Fruit fly (Drosophila melanogaster) whole organism, pupa: ENCODE measurements around the gene CG9372.
A peak's percentile ranks its signal among the peaks of the same experiment; 100 is the strongest.

Experiments
- CG10348 ChIP-seq: fragments of 200-800 bp; sonication (Bioruptor generic); IDR thresholded peaks from 2 replicates; pipeline ENCODE4 v1.3.6; 2022; ENCODE audit warnings: missing biosample characterization, missing genetic modification characterization
- CG12605 ChIP-seq: fragments of 200-800 bp; sonication (Bioruptor generic); IDR thresholded peaks from 2 replicates; pipeline ENCODE4 v1.3.6; 2022; ENCODE audit warnings: missing biosample characterization, missing genetic modification characterization
- CG13204 ChIP-seq: fragments of 200-800 bp; sonication (Bioruptor generic); optimal IDR thresholded peaks from 2 replicates; lab custom pipeline; 2018; ENCODE audit warnings: missing biosample characterization, mild to moderate bottlenecking, missing genetic modification characterization, moderate library complexity
- CG14655 ChIP-seq: fragments of 200-800 bp; sonication (Bioruptor generic); optimal IDR thresholded peaks from 3 replicates; lab custom pipeline; 2017; ENCODE audit warnings: mild to moderate bottlenecking, missing biosample characterization, missing genetic modification reagents, missing genetic modification characterization
- CG15710 ChIP-seq: fragments of 200-800 bp; sonication (Bioruptor generic); optimal IDR thresholded peaks from 2 replicates; lab custom pipeline; 2018; ENCODE audit warnings: missing biosample characterization, mild to moderate bottlenecking, missing genetic modification characterization, moderate library complexity
- CG17806 ChIP-seq: fragments of 200-800 bp; sonication (Bioruptor generic); optimal IDR thresholded peaks from 2 replicates; lab custom pipeline; 2018; ENCODE audit warnings: missing biosample characterization, mild to moderate bottlenecking, missing genetic modification characterization, moderate library complexity
- CG32121 ChIP-seq: fragments of 200-800 bp; sonication (Bioruptor generic); IDR thresholded peaks from 2 replicates; pipeline ENCODE4 v1.3.6; 2022; ENCODE audit warnings: missing biosample characterization, missing genetic modification characterization
- CG34367 ChIP-seq: fragments of 200-800 bp; sonication (Bioruptor generic); optimal IDR thresholded peaks from 2 replicates; lab custom pipeline; 2018; ENCODE audit warnings: missing biosample characterization, mild to moderate bottlenecking, missing genetic modification characterization
- CG4496 ChIP-seq: fragments of 200-800 bp; sonication (Bioruptor generic); IDR thresholded peaks from 3 replicates; pipeline ENCODE4 v1.3.6; 2022; ENCODE audit warnings: missing biosample characterization, missing genetic modification characterization
- CG8159 ChIP-seq: fragments of 200-800 bp; sonication (Bioruptor generic); optimal IDR thresholded peaks from 3 replicates; lab custom pipeline; 2018; ENCODE audit warnings: missing biosample characterization, mild to moderate bottlenecking, missing genetic modification characterization, moderate library complexity
- CG8301 ChIP-seq: fragments of 200-800 bp; sonication (Bioruptor generic); optimal IDR thresholded peaks from 2 replicates; lab custom pipeline; 2018; ENCODE audit warnings: missing biosample characterization, mild to moderate bottlenecking, missing genetic modification characterization
- CG9948 ChIP-seq: fragments of 200-800 bp; sonication (Bioruptor generic); optimal IDR thresholded peaks from 2 replicates; lab custom pipeline; 2018; ENCODE audit warnings: missing biosample characterization, mild to moderate bottlenecking, missing genetic modification characterization, moderate library complexity
- D1 ChIP-seq: fragments of 200-800 bp; sonication (Bioruptor generic); optimal IDR thresholded peaks from 2 replicates; lab custom pipeline; 2018; ENCODE audit warnings: missing biosample characterization, mild to moderate bottlenecking, missing genetic modification characterization, moderate library complexity
- EcR ChIP-seq: fragments of 200-800 bp; sonication (Bioruptor generic); optimal IDR thresholded peaks from 3 replicates; lab custom pipeline; 2019; ENCODE audit warnings: missing biosample characterization, missing genetic modification characterization, mild to moderate bottlenecking, moderate library complexity, missing genetic modification reagents
- Ets98B ChIP-seq: fragments of 200-800 bp; sonication (Bioruptor generic); IDR thresholded peaks from 2 replicates; pipeline ENCODE4 v1.3.6; 2022; ENCODE audit warnings: missing biosample characterization, missing genetic modification characterization
- Pif1A ChIP-seq: fragments of 200-800 bp; sonication (Bioruptor generic); optimal IDR thresholded peaks from 3 replicates; lab custom pipeline; 2016; ENCODE audit warnings: missing biosample characterization, missing genetic modification characterization
- Pif1B ChIP-seq: fragments of 200-800 bp; sonication (Bioruptor generic); optimal IDR thresholded peaks from 3 replicates; lab custom pipeline; 2016; ENCODE audit warnings: missing biosample characterization, missing genetic modification characterization
- Snoo ChIP-seq: fragments of 200-800 bp; sonication (Bioruptor generic); optimal IDR thresholded peaks from 3 replicates; lab custom pipeline; 2017; ENCODE audit warnings: missing biosample characterization, mild to moderate bottlenecking, missing genetic modification characterization, inconsistent platforms
- fd96Ca ChIP-seq: fragments of 200-800 bp; sonication (Bioruptor generic); IDR thresholded peaks from 3 replicates; pipeline ENCODE4 v1.3.6; 2022; ENCODE audit warnings: missing biosample characterization, missing genetic modification characterization
- gl ChIP-seq: fragments of 200-800 bp; sonication (Bioruptor generic); optimal IDR thresholded peaks from 2 replicates; lab custom pipeline; 2018; ENCODE audit warnings: missing biosample characterization, mild to moderate bottlenecking, missing genetic modification characterization
- rn ChIP-seq: fragments of 200-800 bp; sonication (Bioruptor generic); IDR thresholded peaks from 2 replicates; pipeline ENCODE4 v1.3.6; 2022; ENCODE audit warnings: missing biosample characterization, missing genetic modification characterization

The CG9372 gene

DNA sequence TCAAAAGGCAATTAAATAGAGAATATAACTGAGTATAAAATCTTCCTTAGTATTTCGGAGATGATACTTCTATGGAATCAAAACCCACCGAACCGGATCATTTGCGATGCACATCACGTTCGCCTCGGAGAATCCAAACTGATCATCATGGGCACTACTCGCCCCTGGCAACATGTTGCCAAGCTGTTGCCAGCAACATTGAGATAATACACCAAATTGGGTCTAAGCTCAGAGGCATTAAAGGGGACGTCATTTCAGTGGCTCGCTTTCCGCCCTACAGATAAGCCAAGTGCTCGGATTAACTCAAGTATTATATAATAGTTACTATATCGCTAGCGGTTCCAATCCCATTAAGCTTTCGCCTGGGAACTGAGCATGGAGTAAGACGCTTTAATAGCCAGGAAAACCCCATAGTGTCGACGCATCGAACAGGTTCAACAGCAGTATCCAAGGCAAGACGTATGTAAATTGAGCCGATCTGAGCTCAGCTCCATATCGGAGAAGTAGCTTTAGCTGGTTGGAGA is at the start of gene CG9372, which contains the start of gene lush:
Gene CG9372, plus strand, starts transcription at position 235 of the 524 bp plus-strand sequence.
Gene lush, minus strand, starts transcription at position 117 of the 524 bp plus-strand sequence.
- no peak for TF ChIP-seq CG8159 (tag; lab: Kevin White, UChicago)
- TF ChIP-seq Pif1A (GFP tag; lab: Kevin White, UChicago), result no peak
- TF ChIP-seq D1, result no peak
- no peak for TF ChIP-seq Pif1B (GFP tag; lab: Kevin White, UChicago)
- TF ChIP-seq CG34367, result no peak
- no peak for TF ChIP-seq CG15710 (tag; lab: Kevin White, UChicago)
- TF ChIP-seq Snoo (tag; lab: Kevin White, UChicago), result no peak
- no peak for TF ChIP-seq CG10348 (GFP tag; lab: Robert Waterston, UW)
- TF ChIP-seq CG12605, result no peak
- no peak for TF ChIP-seq CG9948 (tag; lab: Kevin White, UChicago)
- TF ChIP-seq CG14655 (GFP tag; lab: Kevin White, UChicago), result no peak
- TF ChIP-seq CG17806 (tag; lab: Kevin White, UChicago), result no peak
- TF ChIP-seq fd96Ca, result no peak
- TF ChIP-seq CG13204 (GFP tag; lab: Kevin White, UChicago), result no peak
- TF ChIP-seq, all 21 proteins: peak for 0

DNA sequence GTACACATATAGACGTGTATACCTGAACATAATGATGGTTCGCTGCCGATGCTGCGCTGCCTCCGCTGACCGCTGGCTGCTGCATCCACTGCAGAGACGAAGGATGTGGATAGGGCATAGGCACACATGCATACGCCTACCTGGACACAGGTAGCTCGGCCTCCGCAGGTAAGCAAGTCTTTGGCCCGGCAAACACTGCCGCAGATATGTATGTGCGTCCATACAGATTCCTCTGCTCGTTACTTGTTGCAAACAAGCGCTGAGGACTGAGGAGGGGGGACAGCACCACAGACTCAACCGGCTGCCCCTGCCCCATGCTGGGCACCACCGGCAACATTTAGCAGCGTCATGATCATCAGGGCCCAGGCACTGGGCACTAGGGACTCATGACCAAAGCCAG is 49.3 kb upstream of the CG9372 start:
- peak; percentile 44 for TF ChIP-seq EcR (GFP tag; lab: Kevin White, UChicago)
- no peak for TF ChIP-seq Pif1B (GFP tag; lab: Kevin White, UChicago)
- TF ChIP-seq CG8301 (tag; lab: Kevin White, UChicago), result no peak
- 0 out of 3 replicates have a peak, but pooled peaks have one; percentile 15 for TF ChIP-seq CG4496 (GFP tag; lab: Robert Waterston, UW)
- peak; percentile 50; the same call in 1 of the 3 replicates for TF ChIP-seq fd96Ca
- no peak for TF ChIP-seq CG34367
- no peak for TF ChIP-seq rn (GFP tag; lab: Robert Waterston, UW)
- TF ChIP-seq CG32121 (GFP tag; lab: Robert Waterston, UW), result no peak
- no peak for TF ChIP-seq CG10348 (GFP tag; lab: Robert Waterston, UW)
- no peak for TF ChIP-seq CG15710 (tag; lab: Kevin White, UChicago)

DNA sequence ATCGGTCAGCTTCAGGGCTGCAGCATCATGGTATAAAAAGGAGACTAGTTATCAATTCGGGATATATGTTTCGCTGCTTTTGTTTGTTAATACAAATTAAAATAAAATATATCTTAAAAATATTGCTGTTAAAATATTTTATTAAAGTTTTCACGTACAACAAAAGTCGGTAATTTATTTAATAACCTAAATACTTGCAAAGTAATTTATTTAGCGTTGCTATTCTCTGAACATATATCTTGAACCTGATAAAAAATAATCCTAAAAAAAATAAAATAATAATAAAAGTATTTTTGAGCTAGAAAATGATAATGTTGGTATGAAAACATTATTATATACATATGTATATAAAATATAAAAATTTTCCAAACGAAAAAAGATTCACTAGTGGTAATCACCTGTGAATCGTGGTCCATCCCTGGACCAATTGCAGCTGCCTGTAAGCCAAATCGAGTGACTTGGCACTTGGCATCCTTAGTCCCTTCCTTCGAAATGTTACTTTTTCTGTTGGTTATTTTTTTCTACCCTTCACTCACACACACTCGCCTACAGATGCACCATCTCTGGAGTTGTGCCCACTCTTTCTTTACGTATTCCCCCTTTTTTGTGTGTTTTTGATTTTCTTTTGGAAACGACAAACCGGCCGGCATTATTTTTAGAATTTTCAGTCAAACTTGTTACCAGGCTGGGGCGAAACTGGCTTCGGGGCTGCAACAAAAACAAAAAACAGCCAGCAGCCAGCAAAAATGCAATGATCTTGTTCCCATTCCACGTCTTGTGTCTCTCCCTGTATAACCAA is 48.6 kb upstream of the CG9372 start:
- TF ChIP-seq Snoo (tag; lab: Kevin White, UChicago) (peak; percentile 59), CG10348 (GFP tag; lab: Robert Waterston, UW) (no peak), Pif1A (GFP tag; lab: Kevin White, UChicago) (no peak), CG8159 (tag; lab: Kevin White, UChicago) (peak; percentile 91), CG17806 (tag; lab: Kevin White, UChicago) (peak; percentile 67), CG4496 (GFP tag; lab: Robert Waterston, UW) (no peak), CG14655 (GFP tag; lab: Kevin White, UChicago) (peak; percentile 78), CG9948 (tag; lab: Kevin White, UChicago) (peak; percentile 84), CG32121 (GFP tag; lab: Robert Waterston, UW) (no peak), Pif1B (GFP tag; lab: Kevin White, UChicago) (no peak), fd96Ca (no peak), CG13204 (GFP tag; lab: Kevin White, UChicago) (no peak), EcR (GFP tag; lab: Kevin White, UChicago) (peak; percentile 74), CG8301 (tag; lab: Kevin White, UChicago) (peak; percentile 14), gl (tag; lab: Kevin White, UChicago) (peak; percentile 81), D1 (peak; percentile 79), CG34367 (peak; percentile 40), CG15710 (tag; lab: Kevin White, UChicago) (peak; percentile 83)

DNA sequence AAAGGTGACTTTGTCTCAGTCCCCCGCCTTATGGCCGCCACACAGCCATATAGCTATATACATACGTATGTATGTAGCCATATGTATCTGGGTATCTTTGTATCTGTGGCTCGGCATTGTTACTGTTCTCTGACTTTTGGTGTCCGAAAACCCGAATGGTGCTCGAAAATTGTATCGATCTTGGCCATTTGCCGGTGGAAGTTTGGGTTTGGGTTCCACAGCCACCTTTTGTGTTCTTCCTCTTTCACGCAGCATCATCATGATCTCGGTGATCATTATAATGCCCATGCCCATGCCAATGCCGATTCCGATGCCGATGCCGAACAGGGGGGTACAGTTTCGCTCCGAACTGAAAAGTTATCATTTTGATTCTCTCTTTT is 48.0 kb upstream of the CG9372 start:
- TF ChIP-seq CG4496 (GFP tag; lab: Robert Waterston, UW), result peak; percentile 9; the same call in 1 of the 3 replicates
- TF ChIP-seq EcR (GFP tag; lab: Kevin White, UChicago), result peak; percentile 59
- no peak for TF ChIP-seq Pif1B (GFP tag; lab: Kevin White, UChicago)

DNA sequence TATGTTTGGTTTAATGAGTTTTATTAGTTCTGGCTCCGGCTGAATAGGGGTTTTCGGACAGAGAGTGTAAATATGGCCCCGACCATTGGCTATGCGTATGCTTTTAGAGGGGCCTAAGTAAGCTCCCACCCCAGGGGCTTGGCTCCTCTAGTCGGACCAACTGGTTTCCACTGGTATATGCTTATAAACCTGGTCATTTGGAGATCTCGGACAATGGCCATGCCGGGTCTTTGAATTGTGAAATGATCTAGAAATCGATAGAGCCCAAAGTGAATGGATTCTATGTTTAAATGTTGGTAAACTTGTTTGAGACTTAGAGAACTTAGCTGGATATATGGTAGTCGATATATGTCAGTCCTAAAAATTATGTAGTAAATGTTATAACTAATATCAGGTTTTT is 47.3 kb upstream of the CG9372 start:
- TF ChIP-seq CG9948 (tag; lab: Kevin White, UChicago), result no peak
- TF ChIP-seq CG12605, result no peak
- TF ChIP-seq CG8301 (tag; lab: Kevin White, UChicago), result no peak
- TF ChIP-seq rn (GFP tag; lab: Robert Waterston, UW), result no peak
- no peak for TF ChIP-seq CG32121 (GFP tag; lab: Robert Waterston, UW)
- no peak for TF ChIP-seq CG17806 (tag; lab: Kevin White, UChicago)
- no peak for TF ChIP-seq Ets98B
- TF ChIP-seq gl (tag; lab: Kevin White, UChicago), result no peak
- TF ChIP-seq EcR (GFP tag; lab: Kevin White, UChicago), result no peak
- no peak for TF ChIP-seq CG4496 (GFP tag; lab: Robert Waterston, UW)
- TF ChIP-seq D1, result no peak
- no peak for TF ChIP-seq CG14655 (GFP tag; lab: Kevin White, UChicago)
- no peak for TF ChIP-seq fd96Ca
- no peak for TF ChIP-seq CG13204 (GFP tag; lab: Kevin White, UChicago)
- TF ChIP-seq CG8159 (tag; lab: Kevin White, UChicago), result no peak
- TF ChIP-seq CG34367, result no peak
- no peak for TF ChIP-seq Snoo (tag; lab: Kevin White, UChicago)
- no peak for TF ChIP-seq Pif1B (GFP tag; lab: Kevin White, UChicago)
